Fruit fly (Drosophila melanogaster) whole organism, prepupa: ENCODE data around the gene Dup99B.

Experiments used
- Blimp-1 ChIP-seq: fragments of 200-800 bp; sonication (Bioruptor generic); optimal IDR thresholded peaks from 3 replicates; lab custom pipeline; 2017; ENCODE audit warnings: missing biosample characterization, missing genetic modification characterization, mild to moderate bottlenecking, moderate library complexity, missing genetic modification reagents
- CG10669 ChIP-seq: fragments of 200-800 bp; sonication (Bioruptor generic); optimal IDR thresholded peaks from 3 replicates; lab custom pipeline; 2018; ENCODE audit warnings: missing biosample characterization, mild to moderate bottlenecking, missing genetic modification characterization, moderate library complexity
- CG11294 ChIP-seq: fragments of 200-800 bp; sonication (Bioruptor generic); IDR thresholded peaks from 2 replicates; pipeline ENCODE4 v1.3.6; 2022; ENCODE audit warnings: missing biosample characterization, missing genetic modification characterization
- CG11902 ChIP-seq: fragments of 200-800 bp; sonication (Bioruptor generic); optimal IDR thresholded peaks from 3 replicates; lab custom pipeline; 2016; ENCODE audit warnings: missing biosample characterization, missing genetic modification characterization
- CG1621 ChIP-seq: fragments of 200-800 bp; sonication (Bioruptor generic); optimal IDR thresholded peaks from 3 replicates; lab custom pipeline; 2018; ENCODE audit warnings: missing biosample characterization, mild to moderate bottlenecking, missing genetic modification characterization
- CG3032 ChIP-seq: fragments of 200-800 bp; optimal IDR thresholded peaks from 2 replicates; lab custom pipeline; 2019; ENCODE audit warnings: missing biosample characterization, mild to moderate bottlenecking, missing genetic modification characterization, moderate library complexity
- CG31627 ChIP-seq: fragments of 200-800 bp; sonication (Bioruptor generic); optimal IDR thresholded peaks from 3 replicates; lab custom pipeline; 2016; ENCODE audit warnings: missing biosample characterization, missing genetic modification characterization
- CG32006 ChIP-seq: fragments of 200-800 bp; sonication (Bioruptor generic); optimal IDR thresholded peaks from 3 replicates; lab custom pipeline; 2017; ENCODE audit warnings: missing biosample characterization, mild to moderate bottlenecking, missing genetic modification characterization
- CG34406 ChIP-seq: fragments of 200-800 bp; sonication (Bioruptor generic); optimal IDR thresholded peaks from 3 replicates; lab custom pipeline; 2016; ENCODE audit warnings: missing biosample characterization, missing genetic modification characterization
- CG3919 ChIP-seq: fragments of 200-800 bp; sonication (Bioruptor generic); optimal IDR thresholded peaks from 3 replicates; lab custom pipeline; 2016; ENCODE audit warnings: missing biosample characterization, missing genetic modification characterization
- CG4318 ChIP-seq: fragments of 200-800 bp; sonication (Bioruptor generic); optimal IDR thresholded peaks from 3 replicates; lab custom pipeline; 2017; ENCODE audit warnings: missing biosample characterization, mild to moderate bottlenecking, missing genetic modification characterization
- CG6163 ChIP-seq: fragments of 200-800 bp; sonication (Bioruptor generic); IDR thresholded peaks from 3 replicates; pipeline ENCODE4 v1.3.6; 2022; ENCODE audit warnings: missing biosample characterization, missing genetic modification characterization
- CG6792 ChIP-seq: fragments of 200-800 bp; sonication (Bioruptor generic); optimal IDR thresholded peaks from 3 replicates; lab custom pipeline; 2016; ENCODE audit warnings: missing biosample characterization, missing genetic modification characterization
- CG6808 ChIP-seq: fragments of 200-800 bp; sonication (Bioruptor generic); optimal IDR thresholded peaks from 3 replicates; lab custom pipeline; 2017; ENCODE audit warnings: missing biosample characterization, missing genetic modification characterization, mild to moderate bottlenecking, moderate library complexity, missing genetic modification reagents
- CG8119 ChIP-seq: fragments of 200-800 bp; sonication (Bioruptor generic); IDR thresholded peaks from 3 replicates; pipeline ENCODE4 v1.3.6; 2022; ENCODE audit warnings: missing biosample characterization, missing genetic modification characterization
- CG8319 ChIP-seq: fragments of 200-800 bp; sonication (Bioruptor generic); optimal IDR thresholded peaks from 3 replicates; lab custom pipeline; 2016; ENCODE audit warnings: missing biosample characterization, missing genetic modification characterization
- CG8632 ChIP-seq: fragments of 200-800 bp; sonication (Bioruptor generic); optimal IDR thresholded peaks from 3 replicates; lab custom pipeline; 2016; ENCODE audit warnings: missing biosample characterization, missing genetic modification characterization
- CG9139 ChIP-seq: fragments of 200-800 bp; sonication (Bioruptor generic); optimal IDR thresholded peaks from 3 replicates; lab custom pipeline; 2017; ENCODE audit warnings: missing biosample characterization, mild to moderate bottlenecking, missing genetic modification characterization
- Eip75B ChIP-seq: fragments of 200-800 bp; sonication (Bioruptor generic); optimal IDR thresholded peaks from 3 replicates; lab custom pipeline; 2016; ENCODE audit warnings: missing biosample characterization, missing genetic modification characterization
- Eip78C ChIP-seq: fragments of 200-800 bp; sonication (Bioruptor generic); peaks from one replicate; lab custom pipeline; 2016; ENCODE audit warnings: missing biosample characterization, missing genetic modification characterization
- Ets96B ChIP-seq: fragments of 200-800 bp; optimal IDR thresholded peaks from 2 replicates; lab custom pipeline; 2019; ENCODE audit warnings: missing biosample characterization, mild to moderate bottlenecking, missing genetic modification characterization, moderate library complexity
- Gug ChIP-seq: fragments of 200-800 bp; sonication (Bioruptor generic); IDR thresholded peaks from 2 replicates; pipeline ENCODE4 v1.3.6; 2022; ENCODE audit warnings: missing biosample characterization, missing genetic modification characterization
- Hr39 ChIP-seq: fragments of 200-800 bp; sonication (Bioruptor generic); optimal IDR thresholded peaks from 2 replicates; lab custom pipeline; 2016; ENCODE audit warnings: missing biosample characterization, missing genetic modification characterization
- Hr4 ChIP-seq: fragments of 200-800 bp; sonication (Bioruptor generic); optimal IDR thresholded peaks from 3 replicates; lab custom pipeline; 2016; ENCODE audit warnings: missing biosample characterization, missing genetic modification characterization
- Met ChIP-seq: fragments of 200-800 bp; sonication (Bioruptor generic); optimal IDR thresholded peaks from 3 replicates; lab custom pipeline; 2016; ENCODE audit warnings: missing biosample characterization, missing genetic modification characterization
- OdsH ChIP-seq: fragments of 200-800 bp; sonication (Bioruptor generic); optimal IDR thresholded peaks from 3 replicates; lab custom pipeline; 2016; ENCODE audit warnings: missing biosample characterization, missing genetic modification characterization
- Smox ChIP-seq: fragments of 200-800 bp; sonication (Bioruptor generic); optimal IDR thresholded peaks from 3 replicates; lab custom pipeline; 2016; ENCODE audit warnings: missing biosample characterization, missing genetic modification characterization
- Sox102F ChIP-seq: fragments of 200-800 bp; sonication (Bioruptor generic); optimal IDR thresholded peaks from 2 replicates; lab custom pipeline; 2016; ENCODE audit warnings: missing biosample characterization, mild to moderate bottlenecking, missing genetic modification characterization
- Sox14 ChIP-seq: fragments of 200-800 bp; sonication (Bioruptor generic); optimal IDR thresholded peaks from 3 replicates; lab custom pipeline; 2016; ENCODE audit warnings: missing biosample characterization, missing genetic modification characterization
- Sox15 ChIP-seq: fragments of 200-800 bp; sonication (Bioruptor generic); optimal IDR thresholded peaks from 3 replicates; lab custom pipeline; 2016; ENCODE audit warnings: missing biosample characterization, missing genetic modification characterization
- achi ChIP-seq: fragments of 200-800 bp; sonication (Bioruptor generic); optimal IDR thresholded peaks from 3 replicates; lab custom pipeline; 2016; ENCODE audit warnings: missing biosample characterization, missing genetic modification characterization
- cyc ChIP-seq: fragments of 200-800 bp; sonication (Bioruptor generic); optimal IDR thresholded peaks from 3 replicates; lab custom pipeline; 2016; ENCODE audit warnings: missing biosample characterization, missing genetic modification characterization
- dsx ChIP-seq: fragments of 200-800 bp; optimal IDR thresholded peaks from 3 replicates; lab custom pipeline; 2019; ENCODE audit warnings: missing biosample characterization, mild to moderate bottlenecking, missing genetic modification characterization, moderate library complexity; ENCODE audit not compliant: poor library complexity, severe bottlenecking
- eg ChIP-seq: fragments of 200-800 bp; sonication (Bioruptor generic); IDR thresholded peaks from 3 replicates; pipeline ENCODE4 v1.3.6; 2022; ENCODE audit warnings: missing biosample characterization, missing genetic modification characterization
- esn ChIP-seq: fragments of 200-800 bp; sonication (Bioruptor generic); optimal IDR thresholded peaks from 2 replicates; lab custom pipeline; 2016; ENCODE audit warnings: missing biosample characterization, mild to moderate bottlenecking, missing genetic modification characterization, moderate library complexity
- fd59A ChIP-seq: fragments of 200-800 bp; sonication (Bioruptor generic); optimal IDR thresholded peaks from 2 replicates; lab custom pipeline; 2017; ENCODE audit warnings: missing biosample characterization, mild to moderate bottlenecking, missing genetic modification characterization, missing genetic modification reagents
- lz ChIP-seq: fragments of 200-800 bp; sonication (Bioruptor generic); optimal IDR thresholded peaks from 3 replicates; lab custom pipeline; 2016; ENCODE audit warnings: missing biosample characterization, missing genetic modification characterization
- pdm3 ChIP-seq: fragments of 200-800 bp; sonication (Bioruptor generic); optimal IDR thresholded peaks from 3 replicates; lab custom pipeline; 2016; ENCODE audit warnings: missing biosample characterization, missing genetic modification characterization
- salr ChIP-seq, 2 experiments: fragments of 200-800 bp; sonication (Bioruptor generic); optimal IDR thresholded peaks; 3 replicates each; lab custom pipeline; 2016 to 2018; ENCODE audit warnings: missing biosample characterization in 2 of 2, missing genetic modification characterization in 2 of 2, mild to moderate bottlenecking in 1 of 2
- spab ChIP-seq: fragments of 200-800 bp; sonication (Bioruptor generic); optimal IDR thresholded peaks from 2 replicates; lab custom pipeline; 2017; ENCODE audit warnings: missing biosample characterization, mild to moderate bottlenecking, missing genetic modification characterization, missing genetic modification reagents
- ss ChIP-seq, 2 experiments: fragments of 200-800 bp; sonication (Bioruptor generic); optimal IDR thresholded peaks; 2 replicates in 1 of 2; 3 replicates in 1 of 2; lab custom pipeline; 2017 to 2018; ENCODE audit warnings: mild to moderate bottlenecking in 2 of 2, missing biosample characterization in 2 of 2, missing genetic modification characterization in 2 of 2, moderate library complexity in 1 of 2
- svp ChIP-seq: fragments of 200-800 bp; sonication (Bioruptor generic); peaks from one replicate; lab custom pipeline; 2016; ENCODE audit warnings: missing biosample characterization, missing genetic modification characterization
- topi ChIP-seq: fragments of 200-800 bp; sonication (Bioruptor generic); optimal IDR thresholded peaks from 3 replicates; lab custom pipeline; 2016; ENCODE audit warnings: missing biosample characterization, missing genetic modification characterization

Dup99B gene

dm6 chr3R:29692009-29692641 is 23.1 kb downstream of the Dup99B start, which contains the start of gene dmrt99B:
dmrt99B (plus strand) TSS chr3R:29692591.
- TF ChIP-seq dsx (peak; percentile 43), Hr4 (no peak), eg (GFP tag; lab: Robert Waterston, UW) (0 out of 3 replicates have a peak, but pooled peaks have one; percentile 20), Sox14 (GFP tag; lab: Kevin White, UChicago) (peak; percentile 29), Sox102F (GFP tag; lab: Kevin White, UChicago) (no peak), cyc (GFP tag; lab: Kevin White, UChicago) (no peak), CG8632 (GFP tag; lab: Kevin White, UChicago) (no peak), CG34406 (GFP tag; lab: Kevin White, UChicago) (no peak), topi (no peak)
- TF ChIP-seq, all 60 proteins: peak for 3

dm6 chr3R:29690960-29691527 is 24.1 kb downstream of the Dup99B start:
- TF ChIP-seq dsx (peak; percentile 100), CG1621 (tag; lab: Kevin White, UChicago) (no peak), Met (GFP tag; lab: Kevin White, UChicago) (no peak), achi (no peak), eg (GFP tag; lab: Robert Waterston, UW) (0 out of 3 replicates have a peak, but pooled peaks have one; percentile 19), Sox14 (GFP tag; lab: Kevin White, UChicago) (no peak), CG6163 (GFP tag; lab: Robert Waterston, UW) (0 out of 3 replicates have a peak, but pooled peaks have one; percentile 5)

dm6 chr3R:29690539-29690852 is 24.7 kb downstream of the Dup99B start:
- TF ChIP-seq esn (GFP tag; lab: Kevin White, UChicago) (peak; percentile 48), CG8632 (GFP tag; lab: Kevin White, UChicago) (peak; percentile 31), CG10669 (GFP tag; lab: Kevin White, UChicago) (peak; percentile 62), OdsH (GFP tag; lab: Kevin White, UChicago) (peak; percentile 41), Met (GFP tag; lab: Kevin White, UChicago) (peak; percentile 49), lz (peak; percentile 31), CG34406 (GFP tag; lab: Kevin White, UChicago) (peak; percentile 6), CG11294 (no peak), Blimp-1 (no peak), CG8119 (GFP tag; lab: Robert Waterston, UW) (peak; percentile 49; the same call in 2 of the 3 replicates), Smox (peak; percentile 15), dsx (no peak), eg (GFP tag; lab: Robert Waterston, UW) (peak; percentile 44; the same call in 1 of the 3 replicates), ss (GFP tag; optimal IDR thresholded peaks at IDR 0.05; lab: Kevin White, UChicago) (no peak), Hr39 (GFP tag; lab: Kevin White, UChicago) (peak; percentile 31), CG6163 (GFP tag; lab: Robert Waterston, UW) (peak; percentile 63; the same call in 2 of the 3 replicates), salr (GFP tag; optimal IDR thresholded peaks at IDR 0.05; lab: Kevin White, UChicago) (peak in 1 of 2 experiments; percentile 37), spab (peak; percentile 37), Sox15 (peak; percentile 16), CG4318 (GFP tag; lab: Kevin White, UChicago) (peak; percentile 24), Sox14 (GFP tag; lab: Kevin White, UChicago) (peak; percentile 49), CG6792 (GFP tag; lab: Kevin White, UChicago) (no peak), CG3032 (tag; lab: Kevin White, UChicago) (peak; percentile 61), achi (peak; percentile 54), Eip78C (GFP tag; lab: Kevin White, UChicago) (peak; percentile 90), svp (peak; percentile 13), Ets96B (tag; lab: Kevin White, UChicago) (peak; percentile 71), CG31627 (GFP tag; lab: Kevin White, UChicago) (peak; percentile 36), Eip75B (peak; percentile 45), CG1621 (tag; lab: Kevin White, UChicago) (peak; percentile 52), CG9139 (GFP tag; lab: Kevin White, UChicago) (no peak), Gug (GFP tag; lab: Robert Waterston, UW) (no peak), CG32006 (peak; percentile 63), fd59A (GFP tag; lab: Kevin White, UChicago) (peak; percentile 55), CG6808 (GFP tag; lab: Kevin White, UChicago) (peak; percentile 6), CG8319 (GFP tag; lab: Kevin White, UChicago) (no peak), pdm3 (GFP tag; lab: Kevin White, UChicago) (peak; percentile 61), CG3919 (GFP tag; lab: Kevin White, UChicago) (peak; percentile 61), cyc (GFP tag; lab: Kevin White, UChicago) (peak; percentile 30), Hr4 (peak; percentile 58), CG11902 (GFP tag; lab: Kevin White, UChicago) (peak; percentile 32)
